Worm (Caenorhabditis elegans) whole organism, L1 larva: Measurements from ENCODE around the gene C02H6.1.

Experiments
- C04F5.9 ChIP-seq: sonication (generic microtip); optimal IDR thresholded peaks from 2 replicates; lab custom pipeline; 2016; ENCODE audit warnings: missing genetic modification characterization, missing compliant biosample characterization
- C34B4.2 ChIP-seq: sonication (generic microtip); optimal IDR thresholded peaks from 2 replicates; lab custom pipeline; 2017; ENCODE audit warnings: mild to moderate bottlenecking, missing genetic modification characterization, missing compliant biosample characterization
- Y116A8C.19 ChIP-seq: sonication (generic microtip); optimal IDR thresholded peaks from 2 replicates; lab custom pipeline; 2016; ENCODE audit warnings: missing compliant biosample characterization, missing genetic modification characterization, borderline replicate concordance
- alr-1 ChIP-seq: fragments of 200-800 bp; sonication (Bioruptor generic); optimal IDR thresholded peaks from 2 replicates; lab custom pipeline; 2018; ENCODE audit warnings: borderline replicate concordance, mild to moderate bottlenecking, missing genetic modification characterization, missing compliant biosample characterization
- blmp-1 ChIP-seq: fragments of 150-350 bp; optimal IDR thresholded peaks from 2 replicates; lab custom pipeline; 2014; ENCODE audit warnings: missing biosample characterization, missing genetic modification characterization
- ceh-63 ChIP-seq: fragments of 200-800 bp; sonication (Bioruptor generic); optimal IDR thresholded peaks from 2 replicates; lab custom pipeline; 2018; ENCODE audit warnings: mild to moderate bottlenecking, missing genetic modification characterization, missing compliant biosample characterization
- ceh-8 ChIP-seq: fragments of 200-800 bp; sonication (Bioruptor generic); optimal IDR thresholded peaks from 2 replicates; lab custom pipeline; 2018; ENCODE audit warnings: mild to moderate bottlenecking, missing genetic modification characterization, moderate library complexity, missing compliant biosample characterization
- ceh-82 ChIP-seq, 3 experiments: fragments of 150-350 bp in 1 of 3; sonication (generic microtip) in 2 of 3; optimal IDR thresholded peaks; 2 replicates each; lab custom pipeline; 2014 to 2017; ENCODE audit warnings: missing biosample characterization in 3 of 3, missing genetic modification characterization in 3 of 3
- ceh-88 ChIP-seq: fragments of 200-800 bp; sonication (Bioruptor generic); IDR thresholded peaks from 2 replicates; pipeline ENCODE4 v1.3.6; 2022; ENCODE audit warnings: missing genetic modification characterization, missing compliant biosample characterization
- ceh-90 ChIP-seq: sonication (generic microtip); optimal IDR thresholded peaks from 2 replicates; lab custom pipeline; 2016; ENCODE audit warnings: missing genetic modification characterization, missing compliant biosample characterization
- ces-1 ChIP-seq: fragments of 150-350 bp; optimal IDR thresholded peaks from 2 replicates; lab custom pipeline; 2014; ENCODE audit warnings: missing biosample characterization, missing genetic modification reagents, missing genetic modification characterization
- dpl-1 ChIP-seq, 3 experiments: fragments of 150-350 bp in 2 of 3; sonication (generic microtip) in 1 of 3; optimal IDR thresholded peaks; 2 replicates each; lab custom pipeline; 2014 to 2017; ENCODE audit warnings: missing biosample characterization in 3 of 3, missing genetic modification characterization in 3 of 3, missing genetic modification reagents in 3 of 3
- dsc-1 ChIP-seq: sonication (generic microtip); optimal IDR thresholded peaks from 2 replicates; lab custom pipeline; 2016; ENCODE audit warnings: mild to moderate bottlenecking, missing genetic modification characterization, missing compliant biosample characterization
- efl-1 ChIP-seq, 4 experiments: fragments of 150-350 bp; optimal IDR thresholded peaks in 3 of 4; peaks in 1 of 4; 1 replicate in 1 of 4; 2 replicates in 3 of 4; lab custom pipeline; 2014; ENCODE audit warnings: missing biosample characterization in 2 of 4, missing genetic modification characterization in 2 of 4, missing genetic modification reagents in 2 of 4
- egl-13 ChIP-seq: sonication (generic microtip); optimal IDR thresholded peaks from 2 replicates; lab custom pipeline; 2016; ENCODE audit warnings: missing genotype, missing genetic modification reagents, missing genetic modification characterization, missing compliant biosample characterization
- fkh-10 ChIP-seq: sonication (generic microtip); optimal IDR thresholded peaks from 2 replicates; lab custom pipeline; 2017; ENCODE audit warnings: missing biosample characterization, missing genetic modification reagents, missing genetic modification characterization
- fkh-4 ChIP-seq: sonication (generic microtip); optimal IDR thresholded peaks from 2 replicates; lab custom pipeline; 2016; ENCODE audit warnings: missing compliant biosample characterization, missing genetic modification characterization, borderline replicate concordance
- fkh-8 ChIP-seq: sonication (generic microtip); optimal IDR thresholded peaks from 2 replicates; lab custom pipeline; 2016; ENCODE audit warnings: mild to moderate bottlenecking, missing genetic modification characterization, missing compliant biosample characterization
- grh-1 ChIP-seq: fragments of 200-800 bp; sonication (Bioruptor generic); IDR thresholded peaks from 2 replicates; pipeline ENCODE4 v1.3.6; 2022; ENCODE audit warnings: missing genetic modification reagents, missing genetic modification characterization, missing compliant biosample characterization
- lin-13 ChIP-seq: fragments of 150-350 bp; optimal IDR thresholded peaks from 2 replicates; lab custom pipeline; 2014; ENCODE audit warnings: missing biosample characterization, missing genetic modification reagents, missing genetic modification characterization
- lin-14 ChIP-seq: fragments of 200-800 bp; sonication (Bioruptor generic); optimal IDR thresholded peaks from 2 replicates; lab custom pipeline; 2018; ENCODE audit warnings: mild to moderate bottlenecking, missing genetic modification characterization, moderate library complexity, missing compliant biosample characterization
- lin-15B ChIP-seq: fragments of 150-350 bp; sonication (generic microtip); optimal IDR thresholded peaks from 3 replicates; lab custom pipeline; 2014; ENCODE audit warnings: missing biosample characterization, missing genetic modification characterization
- lin-35 ChIP-seq, 2 experiments: fragments of 150-350 bp; optimal IDR thresholded peaks; 2 replicates each; lab custom pipeline; 2014; ENCODE audit warnings: missing biosample characterization in 2 of 2, missing genetic modification characterization in 2 of 2, missing genetic modification reagents in 2 of 2
- lin-39 ChIP-seq: fragments of 150-350 bp; optimal IDR thresholded peaks from 2 replicates; lab custom pipeline; 2014; ENCODE audit warnings: missing biosample characterization, missing genetic modification reagents, missing genetic modification characterization
- lsy-2 ChIP-seq, 2 experiments: fragments of 150-350 bp; optimal IDR thresholded peaks; 2 replicates each; lab custom pipeline; 2014; ENCODE audit warnings: missing biosample characterization in 2 of 2, missing genetic modification characterization in 2 of 2
- mab-9 ChIP-seq: fragments of 200-800 bp; sonication (Bioruptor generic); IDR thresholded peaks from 2 replicates; pipeline ENCODE4 v1.3.6; 2022; ENCODE audit warnings: missing genetic modification reagents, missing genetic modification characterization, missing compliant biosample characterization
- mef-2 ChIP-seq: fragments of 150-350 bp; optimal IDR thresholded peaks from 2 replicates; lab custom pipeline; 2014; ENCODE audit warnings: missing biosample characterization, missing genetic modification characterization
- mep-1 ChIP-seq: fragments of 150-350 bp; optimal IDR thresholded peaks from 2 replicates; lab custom pipeline; 2014; ENCODE audit warnings: missing biosample characterization, missing genetic modification characterization
- nhr-11 ChIP-seq: fragments of 150-350 bp; optimal IDR thresholded peaks from 2 replicates; lab custom pipeline; 2014; ENCODE audit warnings: missing biosample characterization, missing genetic modification characterization
- nhr-28 ChIP-seq: fragments of 150-350 bp; optimal IDR thresholded peaks from 2 replicates; lab custom pipeline; 2014; ENCODE audit warnings: missing biosample characterization, missing genetic modification characterization
- nhr-47 ChIP-seq: sonication (generic microtip); optimal IDR thresholded peaks from 2 replicates; lab custom pipeline; 2016; ENCODE audit warnings: mild to moderate bottlenecking, missing genetic modification characterization, moderate library complexity, missing compliant biosample characterization
- nhr-76 ChIP-seq: sonication (generic microtip); optimal IDR thresholded peaks from 2 replicates; lab custom pipeline; 2017; ENCODE audit warnings: missing biosample characterization, missing genetic modification characterization
- nhr-77 ChIP-seq: fragments of 150-350 bp; optimal IDR thresholded peaks from 2 replicates; lab custom pipeline; 2014; ENCODE audit warnings: missing biosample characterization, missing genetic modification characterization
- nhr-84 ChIP-seq: sonication (generic microtip); optimal IDR thresholded peaks from 2 replicates; lab custom pipeline; 2017; ENCODE audit warnings: missing biosample characterization, missing genetic modification characterization
- nhr-90 ChIP-seq: sonication (generic microtip); optimal IDR thresholded peaks from 2 replicates; lab custom pipeline; 2016; ENCODE audit warnings: mild to moderate bottlenecking, missing genetic modification characterization, missing compliant biosample characterization; ENCODE audit not compliant: poor library complexity
- pax-3 ChIP-seq: fragments of 200-800 bp; sonication (Bioruptor generic); optimal IDR thresholded peaks from 2 replicates; lab custom pipeline; 2018; ENCODE audit warnings: mild to moderate bottlenecking, missing genetic modification characterization, moderate library complexity, missing compliant biosample characterization
- pqm-1 ChIP-seq: sonication (generic microtip); optimal IDR thresholded peaks from 3 replicates; lab custom pipeline; 2017; ENCODE audit warnings: missing biosample characterization, missing genetic modification characterization
- skn-1 ChIP-seq: fragments of 150-350 bp; optimal IDR thresholded peaks from 2 replicates; lab custom pipeline; 2014; ENCODE audit warnings: missing biosample characterization, missing genetic modification characterization
- snu-23 ChIP-seq: sonication (generic microtip); optimal IDR thresholded peaks from 2 replicates; lab custom pipeline; 2016; ENCODE audit warnings: missing genetic modification characterization, missing compliant biosample characterization
- sptf-1 ChIP-seq: fragments of 150-350 bp; optimal IDR thresholded peaks from 2 replicates; lab custom pipeline; 2014; ENCODE audit warnings: missing biosample characterization, missing genetic modification characterization
- unc-130 ChIP-seq: fragments of 150-350 bp; optimal IDR thresholded peaks from 2 replicates; lab custom pipeline; 2017; ENCODE audit warnings: missing biosample characterization, missing genetic modification characterization, inconsistent platforms
- unc-30 ChIP-seq: sonication (generic microtip); optimal IDR thresholded peaks from 2 replicates; lab custom pipeline; 2017; ENCODE audit warnings: missing biosample characterization, missing genetic modification characterization
- unc-62 ChIP-seq: fragments of 150-350 bp; optimal IDR thresholded peaks from 2 replicates; lab custom pipeline; 2014; ENCODE audit warnings: missing biosample characterization, missing genetic modification reagents, missing genetic modification characterization
- unc-86 ChIP-seq: sonication (generic microtip); optimal IDR thresholded peaks from 2 replicates; lab custom pipeline; 2016; ENCODE audit warnings: missing genetic modification characterization, missing compliant biosample characterization
- xbp-1 ChIP-seq: sonication (generic microtip); optimal IDR thresholded peaks from 2 replicates; lab custom pipeline; 2016; ENCODE audit warnings: missing genetic modification characterization, missing compliant biosample characterization
- zag-1 ChIP-seq: fragments of 150-350 bp; optimal IDR thresholded peaks from 2 replicates; lab custom pipeline; 2014; ENCODE audit warnings: missing biosample characterization, missing genetic modification characterization
- zip-4 ChIP-seq: fragments of 200-800 bp; sonication (Bioruptor generic); optimal IDR thresholded peaks from 2 replicates; lab custom pipeline; 2018; ENCODE audit warnings: mild to moderate bottlenecking, missing genetic modification characterization, moderate library complexity, missing compliant biosample characterization
- ztf-4 ChIP-seq: fragments of 150-350 bp; optimal IDR thresholded peaks from 2 replicates; lab custom pipeline; 2014; ENCODE audit warnings: missing biosample characterization, missing genetic modification characterization

Gene C02H6.1

DNA sequence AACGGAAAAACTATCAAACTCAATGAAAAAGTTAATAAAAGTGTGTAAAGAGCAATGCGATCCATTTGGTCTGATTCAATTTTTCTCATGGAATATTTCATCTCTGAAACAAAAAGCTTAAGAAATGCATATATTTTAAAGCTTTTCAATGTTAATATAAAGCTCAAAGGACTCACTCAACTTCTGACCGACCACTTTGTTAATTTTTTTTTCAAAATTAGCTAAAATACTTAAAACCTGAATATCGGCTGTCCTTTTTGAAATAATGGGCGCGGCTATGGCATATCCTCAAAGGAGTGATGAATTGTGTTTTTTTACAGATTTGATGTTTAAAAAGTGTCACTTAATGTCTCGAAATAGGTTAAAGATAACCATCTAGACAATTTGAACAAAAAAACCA, at the start of gene C02H6.1:
Gene C02H6.1 (minus strand): TSS at position 101 of the 400 bp plus-strand sequence.
- TF ChIP-seq ceh-8 (GFP tag; lab: Kevin White, UChicago), result no peak
- no peak for TF ChIP-seq ceh-88
- TF ChIP-seq nhr-47, result no peak
- TF ChIP-seq, all 84 proteins: peak for 0

DNA sequence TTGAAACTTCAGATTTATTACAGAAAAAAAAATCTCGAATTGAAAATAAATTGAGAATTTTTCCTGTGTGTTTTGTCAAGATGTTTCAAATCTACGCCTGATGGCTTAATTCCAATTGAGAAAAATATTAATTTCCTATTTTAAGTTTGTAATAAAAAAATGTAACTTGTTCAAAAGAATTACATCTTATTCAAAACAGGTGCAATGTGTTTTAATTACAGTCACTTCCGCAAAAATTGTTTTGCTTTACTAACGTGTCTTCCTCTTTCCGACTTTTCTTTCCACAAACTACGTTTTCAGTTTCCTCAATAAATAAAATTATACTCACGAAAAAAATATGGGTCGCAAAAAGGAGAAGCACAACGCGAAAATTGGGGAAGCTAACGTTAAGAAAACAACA, 48.3 kb upstream of the C02H6.1 start, which contains the start of gene F25E5.16:
Gene F25E5.16 (plus strand): TSS at position 301 of the 400 bp plus-strand sequence.
- TF ChIP-seq efl-1 (optimal IDR thresholded peaks at IDR 0.05; lab: Kevin White, UChicago), result no peak
- peak in 1 of 2 experiments; percentile 58 for TF ChIP-seq efl-1 (GFP tag; optimal IDR thresholded peaks at IDR 0.05 in 1 of 2; lab: Kevin White, UChicago)
- TF ChIP-seq ceh-90, result no peak
- TF ChIP-seq nhr-77 (tag; lab: Kevin White, UChicago), result no peak

DNA sequence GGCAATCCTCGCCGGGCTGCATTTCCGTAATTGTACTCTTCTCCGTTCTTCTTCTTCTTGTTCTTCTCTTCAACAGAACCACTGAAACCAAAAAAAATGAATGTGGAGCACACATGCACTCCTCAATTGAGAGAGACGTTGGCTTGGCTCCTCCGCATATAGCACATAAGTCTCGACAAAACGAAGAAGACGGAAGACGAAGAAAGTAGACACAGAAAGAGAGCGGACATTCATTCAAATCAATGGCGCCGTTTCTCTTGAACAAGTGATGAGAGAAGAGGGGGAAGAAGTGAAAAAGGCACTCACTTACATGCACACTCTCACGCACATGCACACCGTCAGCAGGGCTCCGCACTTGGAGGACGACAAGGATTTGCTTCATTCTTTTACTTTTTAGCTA, 47.9 kb upstream of the C02H6.1 start, which contains the start of gene F25E5.9:
Gene F25E5.9 (minus strand): TSS at position 382 of the 400 bp plus-strand sequence.
- TF ChIP-seq unc-86 (tag; lab: Kevin White, UChicago) (peak; percentile 5), ceh-88 (no peak), xbp-1 (no peak), fkh-10 (peak; percentile 38), dsc-1 (tag; lab: Kevin White, UChicago) (peak; percentile 2), C34B4.2 (tag; lab: Kevin White, UChicago) (no peak), grh-1 (GFP tag; lab: Robert Waterston, UW) (no peak), lin-39 (tag; lab: Kevin White, UChicago) (no peak), C04F5.9 (tag; lab: Kevin White, UChicago) (no peak), ceh-63 (no peak), efl-1 (optimal IDR thresholded peaks at IDR 0.05; lab: Kevin White, UChicago) (peak in 1 of 2 experiments; percentile 11), efl-1 (GFP tag; optimal IDR thresholded peaks at IDR 0.05 in 1 of 2; lab: Kevin White, UChicago) (no peak), sptf-1 (tag; lab: Kevin White, UChicago) (no peak), alr-1 (no peak), dpl-1 (GFP tag; optimal IDR thresholded peaks at IDR 0.05; lab: Kevin White, UChicago) (peak in 1 of 3 experiments; percentile 11), egl-13 (no peak), Y116A8C.19 (tag; lab: Kevin White, UChicago) (no peak), fkh-8 (tag; lab: Kevin White, UChicago) (peak; percentile 29), lsy-2 (tag; optimal IDR thresholded peaks at IDR 0.05; lab: Kevin White, UChicago) (peak in 1 of 2 experiments; percentile 27), nhr-11 (no peak), zag-1 (tag; lab: Kevin White, UChicago) (no peak), fkh-4 (tag; lab: Kevin White, UChicago) (no peak), skn-1 (tag; lab: Kevin White, UChicago) (no peak), nhr-90 (tag; lab: Kevin White, UChicago) (no peak), lin-14 (peak; percentile 86), lin-15B (no peak), blmp-1 (no peak), unc-62 (GFP tag; lab: Kevin White, UChicago) (no peak), ceh-82 (tag; optimal IDR thresholded peaks at IDR 0.05; lab: Kevin White, UChicago) (peak in 1 of 3 experiments; percentile 25), unc-130 (tag; lab: Kevin White, UChicago) (no peak), ces-1 (GFP tag; lab: Kevin White, UChicago) (no peak), zip-4 (GFP tag; lab: Kevin White, UChicago) (no peak)

DNA sequence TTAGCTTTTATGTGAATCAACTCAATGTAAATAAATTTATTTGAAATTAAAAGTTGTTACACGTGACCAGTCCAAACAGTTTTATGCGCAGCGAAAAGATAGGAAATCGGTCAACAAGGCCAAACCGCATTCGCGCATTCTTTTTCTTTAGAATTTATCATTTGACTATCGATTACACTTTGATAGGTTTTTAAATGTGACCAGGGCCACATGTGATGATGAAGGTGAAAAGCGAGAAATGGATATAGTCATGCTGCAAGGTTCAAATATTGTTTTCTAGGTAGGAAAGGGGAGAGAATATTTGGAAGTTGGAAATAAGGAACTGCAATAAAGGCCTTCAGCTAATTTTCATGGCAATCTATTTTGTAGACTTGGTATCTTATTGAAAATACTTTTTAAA, 47.2 kb upstream of the C02H6.1 start:
- TF ChIP-seq lin-13 (GFP tag; lab: Kevin White, UChicago) (no peak), lsy-2 (tag; optimal IDR thresholded peaks at IDR 0.05; lab: Kevin White, UChicago) (peak in 1 of 2 experiments; percentile 44), mep-1 (peak; percentile 58), nhr-76 (tag; lab: Kevin White, UChicago) (no peak), nhr-47 (peak; percentile 57), unc-30 (no peak), lin-14 (peak; percentile 71), blmp-1 (peak; percentile 94), mab-9 (GFP tag; lab: Robert Waterston, UW) (no peak), nhr-84 (no peak), lin-39 (tag; lab: Kevin White, UChicago) (no peak), ceh-8 (GFP tag; lab: Kevin White, UChicago) (no peak), lin-35 (GFP tag; optimal IDR thresholded peaks at IDR 0.05; lab: Kevin White, UChicago) (peak in 1 of 2 experiments; percentile 84), snu-23 (GFP tag; lab: Kevin White, UChicago) (peak; percentile 74), ces-1 (GFP tag; lab: Kevin White, UChicago) (no peak), pax-3 (tag; lab: Kevin White, UChicago) (no peak), pqm-1 (tag; lab: Kevin White, UChicago) (no peak), ztf-4 (tag; lab: Kevin White, UChicago) (peak; percentile 67), mef-2 (tag; lab: Kevin White, UChicago) (no peak), nhr-28 (tag; lab: Kevin White, UChicago) (no peak)
